Worm (Caenorhabditis elegans) whole organism, young adult: ENCODE results near the gene C18D11.1.

Experiments
- nhr-120 ChIP-seq: fragments of 200-800 bp; sonication (Bioruptor generic); IDR thresholded peaks from 2 replicates; pipeline ENCODE4 v1.3.6; 2022; ENCODE audit warnings: missing genetic modification characterization, missing compliant biosample characterization
- rec-8 ChIP-seq, 2 experiments: sonication (generic microtip); optimal IDR thresholded peaks; 2 replicates each; lab custom pipeline; 2016; ENCODE audit warnings: mild to moderate bottlenecking in 2 of 2, missing genetic modification characterization in 2 of 2, missing genetic modification reagents in 2 of 2, missing genotype in 2 of 2, missing biosample characterization in 1 of 2, missing compliant biosample characterization in 1 of 2, moderate library complexity in 1 of 2

DNA sequence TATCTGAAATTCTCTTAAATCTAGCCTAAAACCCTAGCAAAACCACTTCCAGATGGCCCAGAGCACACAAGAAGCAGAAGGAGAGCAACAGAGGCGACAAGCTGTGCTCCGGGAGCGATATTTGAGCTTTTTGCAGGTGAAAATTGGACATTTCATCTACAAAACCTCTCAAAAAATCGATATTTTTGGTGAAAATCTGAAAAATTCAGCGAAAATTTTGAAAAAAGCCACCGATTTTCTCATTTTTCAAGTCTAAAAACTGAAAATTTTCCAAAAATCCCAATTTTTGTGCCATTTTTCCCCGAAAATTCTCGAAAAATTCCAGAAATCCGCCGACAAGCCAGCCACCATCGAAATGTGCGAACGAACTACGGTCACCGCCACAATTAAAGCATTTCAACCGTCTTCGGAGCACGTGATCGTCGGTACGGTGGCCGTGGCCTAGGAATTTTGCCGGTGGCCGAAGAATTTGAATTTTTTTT lies 36.1 kb upstream of the C18D11.1 start, which contains the start of gene C24H11.5:
- TF ChIP-seq rec-8 (tag; optimal IDR thresholded peaks at IDR 0.05; lab: Kevin White, UChicago) (no peak), nhr-120 (GFP tag; lab: Robert Waterston, UW) (no peak)
